Worm (Caenorhabditis elegans) whole organism, mixed stage, embryonic: ENCODE data around the gene srt-24.

Experiments
- bed-3 ChIP-seq: fragments of 200-800 bp; sonication (Bioruptor generic); optimal IDR thresholded peaks from 3 replicates; lab custom pipeline; 2018; ENCODE audit warnings: mild to moderate bottlenecking, missing genetic modification characterization, moderate library complexity, missing compliant biosample characterization
- ceh-39 ChIP-seq: fragments of 150-350 bp; optimal IDR thresholded peaks from 2 replicates; lab custom pipeline; 2014; ENCODE audit warnings: missing biosample characterization, missing genetic modification characterization
- ceh-43 ChIP-seq: fragments of 200-800 bp; sonication (Bioruptor generic); optimal IDR thresholded peaks from 2 replicates; lab custom pipeline; 2018; ENCODE audit warnings: mild to moderate bottlenecking, missing genetic modification characterization, moderate library complexity, missing compliant biosample characterization
- ceh-83 ChIP-seq: fragments of 200-800 bp; sonication (Bioruptor generic); optimal IDR thresholded peaks from 2 replicates; lab custom pipeline; 2018; ENCODE audit warnings: mild to moderate bottlenecking, missing genetic modification characterization, missing compliant biosample characterization
- ces-1 ChIP-seq: fragments of 150-350 bp; optimal IDR thresholded peaks from 2 replicates; lab custom pipeline; 2014; ENCODE audit warnings: missing biosample characterization, missing genetic modification reagents, missing genetic modification characterization
- cnd-1 ChIP-seq: fragments of 200-800 bp; sonication (Bioruptor generic); optimal IDR thresholded peaks from 2 replicates; lab custom pipeline; 2018; ENCODE audit warnings: mild to moderate bottlenecking, missing genetic modification characterization, missing compliant biosample characterization
- drap-1 ChIP-seq: fragments of 200-800 bp; sonication (Bioruptor generic); optimal IDR thresholded peaks from 3 replicates; lab custom pipeline; 2018; ENCODE audit warnings: mild to moderate bottlenecking, missing genetic modification characterization, missing compliant biosample characterization
- elt-1 ChIP-seq: sonication (generic microtip); optimal IDR thresholded peaks from 2 replicates; lab custom pipeline; 2017; ENCODE audit warnings: missing genetic modification characterization, mild to moderate bottlenecking, missing compliant biosample characterization, antibody characterized with exemption, moderate library complexity, borderline replicate concordance; ENCODE audit not compliant: insufficient read depth
- elt-3 ChIP-seq: fragments of 150-350 bp; optimal IDR thresholded peaks from 2 replicates; lab custom pipeline; 2014; ENCODE audit warnings: missing biosample characterization, missing genetic modification characterization
- flh-1 ChIP-seq: fragments of 200-800 bp; sonication (Bioruptor generic); optimal IDR thresholded peaks from 2 replicates; lab custom pipeline; 2018; ENCODE audit warnings: mild to moderate bottlenecking, missing genetic modification characterization, moderate library complexity, missing compliant biosample characterization
- hlh-1 ChIP-seq: fragments of 150-350 bp; optimal IDR thresholded peaks from 2 replicates; lab custom pipeline; 2014; ENCODE audit warnings: missing biosample characterization, missing genetic modification reagents, missing genetic modification characterization
- lin-13 ChIP-seq: fragments of 150-350 bp; optimal IDR thresholded peaks from 2 replicates; lab custom pipeline; 2014; ENCODE audit warnings: missing biosample characterization, missing genetic modification characterization
- lin-32 ChIP-seq: fragments of 200-800 bp; sonication (Bioruptor generic); optimal IDR thresholded peaks from 2 replicates; lab custom pipeline; 2018; ENCODE audit warnings: mild to moderate bottlenecking, missing genetic modification characterization, missing compliant biosample characterization
- lsy-2 ChIP-seq: fragments of 150-350 bp; optimal IDR thresholded peaks from 2 replicates; lab custom pipeline; 2014; ENCODE audit warnings: missing biosample characterization, missing genetic modification characterization
- mab-5 ChIP-seq: fragments of 150-350 bp; optimal IDR thresholded peaks from 2 replicates; lab custom pipeline; 2014; ENCODE audit warnings: missing biosample characterization, missing genetic modification characterization
- mep-1 ChIP-seq: fragments of 150-350 bp; optimal IDR thresholded peaks from 2 replicates; lab custom pipeline; 2017; ENCODE audit warnings: missing biosample characterization, missing genetic modification reagents, missing genetic modification characterization, inconsistent platforms
- mls-2 ChIP-seq: sonication (generic microtip); optimal IDR thresholded peaks from 2 replicates; lab custom pipeline; 2016; ENCODE audit warnings: mild to moderate bottlenecking, missing genetic modification characterization, moderate library complexity, missing compliant biosample characterization
- nhr-12 ChIP-seq: fragments of 150-350 bp; optimal IDR thresholded peaks from 2 replicates; lab custom pipeline; 2014; ENCODE audit warnings: missing biosample characterization, missing genetic modification characterization
- nhr-2 ChIP-seq: fragments of 150-350 bp; optimal IDR thresholded peaks from 2 replicates; lab custom pipeline; 2014; ENCODE audit warnings: missing biosample characterization, missing genetic modification characterization
- nhr-237 ChIP-seq: fragments of 150-350 bp; optimal IDR thresholded peaks from 2 replicates; lab custom pipeline; 2014; ENCODE audit warnings: missing biosample characterization, missing genetic modification characterization
- nhr-28 ChIP-seq: fragments of 150-350 bp; optimal IDR thresholded peaks from 2 replicates; lab custom pipeline; 2014; ENCODE audit warnings: missing biosample characterization, missing genetic modification characterization
- nhr-76 ChIP-seq: sonication (generic microtip); optimal IDR thresholded peaks from 2 replicates; lab custom pipeline; 2017; ENCODE audit warnings: missing biosample characterization, missing genetic modification characterization
- pha-4 ChIP-seq: fragments of 150-350 bp; optimal IDR thresholded peaks from 2 replicates; lab custom pipeline; 2018; ENCODE audit warnings: missing biosample characterization, missing genetic modification reagents, missing genetic modification characterization
- sem-2 ChIP-seq: fragments of 200-800 bp; sonication (Bioruptor generic); optimal IDR thresholded peaks from 2 replicates; lab custom pipeline; 2018; ENCODE audit warnings: mild to moderate bottlenecking, missing genetic modification characterization, missing compliant biosample characterization
- snpc-4 ChIP-seq: fragments of 150-350 bp; optimal IDR thresholded peaks from 2 replicates; lab custom pipeline; 2014; ENCODE audit warnings: missing biosample characterization, missing genetic modification characterization
- sptf-1 ChIP-seq: sonication (generic microtip); optimal IDR thresholded peaks from 2 replicates; lab custom pipeline; 2017; ENCODE audit warnings: mild to moderate bottlenecking, missing genetic modification characterization, moderate library complexity, missing compliant biosample characterization
- tbx-8 ChIP-seq: fragments of 200-800 bp; sonication (Bioruptor generic); optimal IDR thresholded peaks from 2 replicates; lab custom pipeline; 2018; ENCODE audit warnings: mild to moderate bottlenecking, missing genetic modification characterization, moderate library complexity, missing compliant biosample characterization
- unc-120 ChIP-seq: sonication (generic microtip); optimal IDR thresholded peaks from 2 replicates; lab custom pipeline; 2017; ENCODE audit warnings: missing genetic modification characterization, missing compliant biosample characterization; ENCODE audit not compliant: poor library complexity, severe bottlenecking
- unc-39 ChIP-seq: fragments of 150-350 bp; optimal IDR thresholded peaks from 2 replicates; lab custom pipeline; 2014; ENCODE audit warnings: missing biosample characterization, missing genetic modification characterization
- unc-62 ChIP-seq: fragments of 150-350 bp; optimal IDR thresholded peaks from 2 replicates; lab custom pipeline; 2014; ENCODE audit warnings: missing biosample characterization, missing genetic modification reagents, missing genetic modification characterization
- zip-8 ChIP-seq: fragments of 150-350 bp; optimal IDR thresholded peaks from 2 replicates; lab custom pipeline; 2014; ENCODE audit warnings: missing biosample characterization, missing genetic modification characterization
- ztf-11 ChIP-seq: fragments of 150-350 bp; optimal IDR thresholded peaks from 2 replicates; lab custom pipeline; 2014; ENCODE audit warnings: missing biosample characterization, missing genetic modification characterization

The srt-24 gene

ce11 chrIV:763377-764063 is 32.7 kb upstream of the srt-24 start, which contains the start of gene col-103:
Gene col-103 (minus strand): TSS chrIV:763678.
- TF ChIP-seq nhr-12 (tag; lab: Kevin White, UChicago) (no peak), flh-1 (GFP tag; lab: Kevin White, UChicago) (no peak), hlh-1 (tag; lab: Kevin White, UChicago) (no peak), nhr-2 (tag; lab: Kevin White, UChicago) (no peak), tbx-8 (GFP tag; lab: Kevin White, UChicago) (no peak), drap-1 (no peak), pha-4 (no peak), elt-1 (tag; lab: Kevin White, UChicago) (no peak), ztf-11 (tag; lab: Kevin White, UChicago) (no peak), unc-39 (no peak), lin-13 (no peak), unc-62 (GFP tag; lab: Kevin White, UChicago) (no peak), ces-1 (no peak), snpc-4 (tag; lab: Kevin White, UChicago) (no peak), ceh-83 (GFP tag; lab: Kevin White, UChicago) (no peak), ceh-39 (tag; lab: Kevin White, UChicago) (no peak), lsy-2 (no peak), sem-2 (no peak), bed-3 (GFP tag; lab: Kevin White, UChicago) (no peak)

DNA sequence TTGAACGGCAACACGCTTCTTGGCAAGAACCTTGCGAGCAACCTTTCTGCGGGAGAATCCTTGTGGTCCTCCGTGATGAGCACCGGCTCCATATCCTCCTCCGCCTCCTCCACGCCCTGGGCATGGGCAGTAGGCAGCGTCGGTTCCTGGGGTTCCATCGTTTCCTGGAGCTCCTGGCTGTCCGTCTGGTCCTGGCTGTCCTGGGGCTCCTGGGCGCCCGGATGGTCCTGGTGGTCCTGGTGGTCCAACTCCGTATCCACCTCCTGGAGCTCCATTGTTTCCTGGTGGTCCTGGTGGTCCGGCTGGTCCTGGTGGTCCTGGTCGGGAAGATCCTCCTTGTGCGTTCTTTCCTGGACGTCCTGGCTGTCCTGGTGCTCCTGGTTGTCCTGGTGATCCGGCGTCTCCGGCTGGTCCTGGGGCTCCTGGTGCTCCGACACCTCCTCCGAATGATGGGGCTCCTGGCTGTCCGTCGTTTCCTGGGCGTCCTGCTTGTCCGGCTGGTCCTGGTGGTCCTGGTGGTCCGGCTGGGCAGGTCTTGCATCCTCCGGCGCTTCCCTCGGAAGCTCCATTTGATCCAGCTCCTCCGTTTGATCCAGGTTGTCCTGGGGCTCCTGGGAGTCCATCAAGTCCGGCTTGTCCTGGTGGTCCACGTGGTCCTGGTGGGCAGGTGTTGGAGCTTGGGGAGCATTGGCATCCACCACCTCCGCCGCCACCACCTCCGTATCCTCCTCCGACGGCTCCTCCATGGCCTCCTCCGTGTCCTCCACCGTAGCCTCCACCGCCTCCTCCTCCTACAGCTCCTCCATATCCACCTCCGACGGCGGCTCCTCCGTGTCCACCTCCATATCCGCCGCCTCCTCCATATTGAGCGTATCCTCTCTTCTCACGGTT is 31.9 kb upstream of the srt-24 start:
- TF ChIP-seq nhr-237 (tag; lab: Kevin White, UChicago) = no peak
- no peak for TF ChIP-seq nhr-28 (tag; lab: Kevin White, UChicago)
- no peak for TF ChIP-seq ztf-11 (tag; lab: Kevin White, UChicago)
- no peak for TF ChIP-seq unc-62 (GFP tag; lab: Kevin White, UChicago)
- TF ChIP-seq nhr-12 (tag; lab: Kevin White, UChicago) = no peak
- no peak for TF ChIP-seq ceh-43 (GFP tag; lab: Kevin White, UChicago)
- TF ChIP-seq lin-32 (GFP tag; lab: Kevin White, UChicago) = no peak
- no peak for TF ChIP-seq mls-2 (tag; lab: Kevin White, UChicago)
- no peak for TF ChIP-seq ceh-39 (tag; lab: Kevin White, UChicago)
- no peak for TF ChIP-seq unc-39
- TF ChIP-seq bed-3 (GFP tag; lab: Kevin White, UChicago) = no peak
- TF ChIP-seq sptf-1 (tag; lab: Kevin White, UChicago) = no peak
- TF ChIP-seq lin-13 = no peak

- no peak for TF ChIP-seq mls-2 (tag; lab: Kevin White, UChicago)
- TF ChIP-seq elt-1 (tag; lab: Kevin White, UChicago) = no peak
- TF ChIP-seq nhr-28 (tag; lab: Kevin White, UChicago) = no peak
- no peak for TF ChIP-seq mep-1 (tag; lab: Kevin White, UChicago)
- no peak for TF ChIP-seq sem-2
- TF ChIP-seq cnd-1 (tag; lab: Kevin White, UChicago) = no peak
- no peak for TF ChIP-seq ces-1
- no peak for TF ChIP-seq nhr-12 (tag; lab: Kevin White, UChicago)
- TF ChIP-seq unc-120 (tag; lab: Kevin White, UChicago) = no peak
- TF ChIP-seq zip-8 = no peak
- TF ChIP-seq tbx-8 (GFP tag; lab: Kevin White, UChicago) = no peak
- TF ChIP-seq elt-3 = no peak
- TF ChIP-seq lin-13 = no peak
- TF ChIP-seq bed-3 (GFP tag; lab: Kevin White, UChicago) = no peak
- TF ChIP-seq hlh-1 (tag; lab: Kevin White, UChicago) = no peak
- no peak for TF ChIP-seq nhr-76
- TF ChIP-seq, all 35 proteins: peak for 0
These were observed 31.2 kb upstream of the srt-24 start for ce11 chrIV:762016-762459.

DNA sequence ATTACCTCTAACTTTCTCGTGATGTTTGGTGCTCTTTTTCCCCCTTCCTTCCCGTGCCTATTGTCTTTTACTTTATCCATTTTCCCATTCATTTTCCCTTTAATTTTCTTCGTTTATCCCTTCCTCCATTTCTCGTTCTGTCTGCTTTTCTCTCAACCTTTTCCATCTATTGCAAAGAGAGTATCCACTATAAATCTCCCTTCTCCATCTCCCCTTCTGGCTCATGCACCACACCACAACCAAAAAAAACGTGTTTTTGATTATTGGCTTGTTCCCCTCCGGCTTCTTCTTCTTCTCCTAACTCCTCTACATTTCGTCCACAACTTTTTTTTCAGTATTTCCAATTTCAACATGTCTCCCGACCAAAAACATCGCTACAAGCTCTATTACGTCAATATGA is 29.4 kb upstream of the srt-24 start, which contains the start of gene gst-40:
Gene gst-40, plus strand, starts transcription at position 236 of the 400 bp plus-strand sequence.
- no peak for TF ChIP-seq ces-1
- TF ChIP-seq nhr-237 (tag; lab: Kevin White, UChicago) = no peak
- TF ChIP-seq elt-1 (tag; lab: Kevin White, UChicago) = no peak
- TF ChIP-seq unc-39 = no peak
- no peak for TF ChIP-seq elt-3
- no peak for TF ChIP-seq mab-5
- TF ChIP-seq drap-1 = no peak
- TF ChIP-seq, all 35 proteins: peak for 0
